Fruit fly (Drosophila melanogaster): ENCODE results near the gene CG10973.

Gene CG10973

DNA sequence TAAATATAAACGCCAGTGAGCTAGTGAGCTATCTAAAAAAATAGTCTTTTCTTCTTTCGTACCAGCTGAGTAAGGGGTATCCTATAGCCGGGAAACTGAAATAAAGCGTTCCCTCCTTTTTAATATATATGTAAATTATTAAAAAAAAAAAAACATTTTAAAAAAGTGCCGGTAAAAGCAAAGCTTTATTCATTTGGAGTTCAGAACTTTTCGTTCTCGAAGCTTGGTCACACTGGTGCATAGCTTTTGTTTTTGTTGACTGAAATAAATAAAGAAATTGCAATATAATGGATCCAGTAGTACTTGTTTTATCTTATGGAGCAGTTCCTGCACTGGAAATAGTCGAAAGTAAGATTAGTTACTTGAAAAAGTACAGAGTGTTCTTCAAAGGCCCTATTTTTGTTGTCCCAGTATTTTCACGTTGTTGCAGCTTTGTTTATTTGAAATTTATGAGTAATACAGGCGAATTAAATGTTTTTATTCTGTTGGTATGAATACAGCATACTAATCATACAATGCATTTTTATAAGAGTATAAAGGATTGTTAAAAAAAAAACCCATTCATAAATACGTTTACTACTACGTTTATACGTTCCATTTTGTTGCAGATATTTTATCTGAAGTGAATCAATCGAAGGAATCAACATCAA, 9.3 kb downstream of the CG10973 start, which contains the start of gene CG32109 (continued):
- TF ChIP-seq CG4360 (GFP tag; IDR thresholded peaks at IDR 0.05) (no peak), CG9797 (GFP tag; optimal IDR thresholded peaks at IDR 0.05) (no peak), sisA (GFP tag; IDR thresholded peaks at IDR 0.05) (no peak), CG14014 (GFP tag; IDR thresholded peaks at IDR 0.05) (no peak), fd102C (GFP tag; optimal IDR thresholded peaks at IDR 0.05) (no peak), zfh2 (GFP tag; optimal IDR thresholded peaks at IDR 0.05) (no peak), nerfin-1 (tag; optimal IDR thresholded peaks at IDR 0.05) (no peak), ro (GFP tag; IDR thresholded peaks at IDR 0.05) (no peak), lbe (GFP tag; optimal IDR thresholded peaks at IDR 0.05) (peak; percentile 51), Usf (GFP tag; optimal IDR thresholded peaks at IDR 0.05) (no peak), crc (GFP tag; optimal IDR thresholded peaks at IDR 0.05) (no peak), CG17568 (GFP tag; optimal IDR thresholded peaks at IDR 0.05) (no peak), toy (GFP tag; IDR thresholded peaks at IDR 0.05) (no peak), twi (tag; optimal IDR thresholded peaks at IDR 0.05) (no peak), CG43689 (GFP tag; IDR thresholded peaks at IDR 0.05) (no peak), CG18764 (GFP tag; optimal IDR thresholded peaks at IDR 0.05) (no peak), PHDP (tag; optimal IDR thresholded peaks at IDR 0.05) (no peak), trh (GFP tag; optimal IDR thresholded peaks at IDR 0.05) (no peak), Myb (GFP tag; optimal IDR thresholded peaks at IDR 0.05) (no peak), nau (GFP tag; optimal IDR thresholded peaks at IDR 0.05) (no peak), CG13287 (GFP tag; IDR thresholded peaks at IDR 0.05; ENCODE audit: partially characterized antibody) (peak; percentile 18; the same call in 1 of the 2 replicates), CG34376 (GFP tag; optimal IDR thresholded peaks at IDR 0.05) (no peak), Rx (GFP tag; IDR thresholded peaks at IDR 0.05) (no peak), CG1832 (GFP tag; optimal IDR thresholded peaks at IDR 0.05) (no peak), gfzf (GFP tag; optimal IDR thresholded peaks at IDR 0.05) (peak; percentile 57), CG2129 (GFP tag; IDR thresholded peaks at IDR 0.05; ENCODE audit: partially characterized antibody) (no peak), CG10267 (tag; optimal IDR thresholded peaks at IDR 0.05) (no peak), zen (tag; optimal IDR thresholded peaks at IDR 0.05) (no peak), Spps (tag; optimal IDR thresholded peaks at IDR 0.05) (no peak), pum (GFP tag; optimal IDR thresholded peaks at IDR 0.05) (no peak), abd-A (tag; optimal IDR thresholded peaks at IDR 0.05) (no peak), CG1602 (GFP tag; optimal IDR thresholded peaks at IDR 0.05) (no peak), CG32767 (GFP tag; IDR thresholded peaks at IDR 0.05) (no peak), pzg (GFP tag; optimal IDR thresholded peaks at IDR 0.05) (peak; percentile 23), CG34224 (GFP tag; IDR thresholded peaks at IDR 0.05; ENCODE audit: partially characterized antibody) (peak; percentile 18; the same call in 1 of the 3 replicates)

DNA sequence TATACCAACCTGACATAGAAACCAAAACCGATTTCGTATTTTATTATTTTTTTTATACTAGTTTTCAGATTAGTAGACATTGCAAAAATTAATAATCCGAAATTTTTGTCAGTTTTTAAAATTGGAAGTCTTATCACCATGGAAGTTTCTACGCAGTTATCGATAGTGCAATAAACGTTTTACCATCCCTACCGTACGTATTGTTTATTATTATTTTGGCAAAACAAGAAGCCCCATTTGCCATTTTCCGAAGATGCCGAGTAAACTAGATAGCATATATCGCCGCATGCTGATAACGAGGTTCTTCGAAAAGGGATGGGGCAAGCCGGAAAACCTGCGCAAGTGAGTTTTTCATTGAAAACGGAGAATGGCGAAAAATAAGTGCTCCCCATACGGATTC, 13.0 kb downstream of the CG10973 start, which contains the start of gene CG32112:
CG32112 (plus strand) TSS at position 111 of the 400 bp plus-strand sequence.
- no peak for TF ChIP-seq pita (GFP tag; optimal IDR thresholded peaks at IDR 0.05)
- TF ChIP-seq D19B (GFP tag; optimal IDR thresholded peaks at IDR 0.05) = no peak
- TF ChIP-seq CG3065 (GFP tag; optimal IDR thresholded peaks at IDR 0.05) = no peak
- TF ChIP-seq Meics (GFP tag; optimal IDR thresholded peaks at IDR 0.05) = no peak
- no peak for TF ChIP-seq CG15479 (GFP tag; optimal IDR thresholded peaks at IDR 0.05)
- TF ChIP-seq chn (GFP tag; optimal IDR thresholded peaks at IDR 0.05) = no peak
- TF ChIP-seq CG13287 (GFP tag; IDR thresholded peaks at IDR 0.05; ENCODE audit: partially characterized antibody) = peak; percentile 85
- no peak for TF ChIP-seq ap (GFP tag; IDR thresholded peaks at IDR 0.05)
- TF ChIP-seq jumu (GFP tag; optimal IDR thresholded peaks at IDR 0.05) = no peak
- no peak for TF ChIP-seq Doc2 (GFP tag; IDR thresholded peaks at IDR 0.05)
- no peak for TF ChIP-seq Lpt (GFP tag; optimal IDR thresholded peaks at IDR 0.05)
- TF ChIP-seq CG15696 (tag; optimal IDR thresholded peaks at IDR 0.05) = no peak
- peak; percentile 45 for TF ChIP-seq trem (tag; optimal IDR thresholded peaks at IDR 0.05)
- TF ChIP-seq H2.0 (GFP tag; IDR thresholded peaks at IDR 0.05) = no peak
- TF ChIP-seq lmd (GFP tag; IDR thresholded peaks at IDR 0.05) = no peak
- no peak for TF ChIP-seq CG16779 (GFP tag; IDR thresholded peaks at IDR 0.05)
- no peak for TF ChIP-seq CG4404 (GFP tag; IDR thresholded peaks at IDR 0.05)
- TF ChIP-seq CG32767 (GFP tag; IDR thresholded peaks at IDR 0.05) = no peak
- TF ChIP-seq ewg (GFP tag; optimal IDR thresholded peaks at IDR 0.05) = no peak

Data from whole organism, embryonic.